Fruit fly (Drosophila melanogaster) whole organism, pupa: ENCODE data around the gene Naxd.

ENCODE experiments used
- CG10348 ChIP-seq: fragments of 200-800 bp; sonication (Bioruptor generic); IDR thresholded peaks from 2 replicates; pipeline ENCODE4 v1.3.6; 2022; ENCODE audit warnings: missing biosample characterization, missing genetic modification characterization
- CG12605 ChIP-seq: fragments of 200-800 bp; sonication (Bioruptor generic); IDR thresholded peaks from 2 replicates; pipeline ENCODE4 v1.3.6; 2022; ENCODE audit warnings: missing biosample characterization, missing genetic modification characterization
- CG13204 ChIP-seq: fragments of 200-800 bp; sonication (Bioruptor generic); optimal IDR thresholded peaks from 2 replicates; lab custom pipeline; 2018; ENCODE audit warnings: missing biosample characterization, mild to moderate bottlenecking, missing genetic modification characterization, moderate library complexity
- CG14655 ChIP-seq: fragments of 200-800 bp; sonication (Bioruptor generic); optimal IDR thresholded peaks from 3 replicates; lab custom pipeline; 2017; ENCODE audit warnings: mild to moderate bottlenecking, missing biosample characterization, missing genetic modification reagents, missing genetic modification characterization
- CG15710 ChIP-seq: fragments of 200-800 bp; sonication (Bioruptor generic); optimal IDR thresholded peaks from 2 replicates; lab custom pipeline; 2018; ENCODE audit warnings: missing biosample characterization, mild to moderate bottlenecking, missing genetic modification characterization, moderate library complexity
- CG17806 ChIP-seq: fragments of 200-800 bp; sonication (Bioruptor generic); optimal IDR thresholded peaks from 2 replicates; lab custom pipeline; 2018; ENCODE audit warnings: missing biosample characterization, mild to moderate bottlenecking, missing genetic modification characterization, moderate library complexity
- CG32121 ChIP-seq: fragments of 200-800 bp; sonication (Bioruptor generic); IDR thresholded peaks from 2 replicates; pipeline ENCODE4 v1.3.6; 2022; ENCODE audit warnings: missing biosample characterization, missing genetic modification characterization
- CG34367 ChIP-seq: fragments of 200-800 bp; sonication (Bioruptor generic); optimal IDR thresholded peaks from 2 replicates; lab custom pipeline; 2018; ENCODE audit warnings: missing biosample characterization, mild to moderate bottlenecking, missing genetic modification characterization
- CG4496 ChIP-seq: fragments of 200-800 bp; sonication (Bioruptor generic); IDR thresholded peaks from 3 replicates; pipeline ENCODE4 v1.3.6; 2022; ENCODE audit warnings: missing biosample characterization, missing genetic modification characterization
- CG8159 ChIP-seq: fragments of 200-800 bp; sonication (Bioruptor generic); optimal IDR thresholded peaks from 3 replicates; lab custom pipeline; 2018; ENCODE audit warnings: missing biosample characterization, mild to moderate bottlenecking, missing genetic modification characterization, moderate library complexity
- CG8301 ChIP-seq: fragments of 200-800 bp; sonication (Bioruptor generic); optimal IDR thresholded peaks from 2 replicates; lab custom pipeline; 2018; ENCODE audit warnings: missing biosample characterization, mild to moderate bottlenecking, missing genetic modification characterization
- CG9948 ChIP-seq: fragments of 200-800 bp; sonication (Bioruptor generic); optimal IDR thresholded peaks from 2 replicates; lab custom pipeline; 2018; ENCODE audit warnings: missing biosample characterization, mild to moderate bottlenecking, missing genetic modification characterization, moderate library complexity
- D1 ChIP-seq: fragments of 200-800 bp; sonication (Bioruptor generic); optimal IDR thresholded peaks from 2 replicates; lab custom pipeline; 2018; ENCODE audit warnings: missing biosample characterization, mild to moderate bottlenecking, missing genetic modification characterization, moderate library complexity
- EcR ChIP-seq: fragments of 200-800 bp; sonication (Bioruptor generic); optimal IDR thresholded peaks from 3 replicates; lab custom pipeline; 2019; ENCODE audit warnings: missing biosample characterization, missing genetic modification characterization, mild to moderate bottlenecking, moderate library complexity, missing genetic modification reagents
- Ets98B ChIP-seq: fragments of 200-800 bp; sonication (Bioruptor generic); IDR thresholded peaks from 2 replicates; pipeline ENCODE4 v1.3.6; 2022; ENCODE audit warnings: missing biosample characterization, missing genetic modification characterization
- Pif1A ChIP-seq: fragments of 200-800 bp; sonication (Bioruptor generic); optimal IDR thresholded peaks from 3 replicates; lab custom pipeline; 2016; ENCODE audit warnings: missing biosample characterization, missing genetic modification characterization
- Pif1B ChIP-seq: fragments of 200-800 bp; sonication (Bioruptor generic); optimal IDR thresholded peaks from 3 replicates; lab custom pipeline; 2016; ENCODE audit warnings: missing biosample characterization, missing genetic modification characterization
- Snoo ChIP-seq: fragments of 200-800 bp; sonication (Bioruptor generic); optimal IDR thresholded peaks from 3 replicates; lab custom pipeline; 2017; ENCODE audit warnings: missing biosample characterization, mild to moderate bottlenecking, missing genetic modification characterization, inconsistent platforms
- fd96Ca ChIP-seq: fragments of 200-800 bp; sonication (Bioruptor generic); IDR thresholded peaks from 3 replicates; pipeline ENCODE4 v1.3.6; 2022; ENCODE audit warnings: missing biosample characterization, missing genetic modification characterization
- gl ChIP-seq: fragments of 200-800 bp; sonication (Bioruptor generic); optimal IDR thresholded peaks from 2 replicates; lab custom pipeline; 2018; ENCODE audit warnings: missing biosample characterization, mild to moderate bottlenecking, missing genetic modification characterization
- rn ChIP-seq: fragments of 200-800 bp; sonication (Bioruptor generic); IDR thresholded peaks from 2 replicates; pipeline ENCODE4 v1.3.6; 2022; ENCODE audit warnings: missing biosample characterization, missing genetic modification characterization

The Naxd gene

dm6 chr3L:19078444-19078843, 19.1 kb downstream of the Naxd start:
- TF ChIP-seq CG8301 (tag; lab: Kevin White, UChicago) (peak; percentile 61), CG4496 (GFP tag; lab: Robert Waterston, UW) (peak; percentile 69), CG9948 (tag; lab: Kevin White, UChicago) (peak; percentile 37), CG34367 (tag; lab: Kevin White, UChicago) (peak; percentile 18), CG12605 (GFP tag; lab: Robert Waterston, UW) (peak; percentile 31), EcR (GFP tag; lab: Kevin White, UChicago) (no peak), rn (GFP tag; lab: Robert Waterston, UW) (no peak), gl (tag; lab: Kevin White, UChicago) (no peak), CG32121 (GFP tag; lab: Robert Waterston, UW) (peak; percentile 46), CG14655 (GFP tag; lab: Kevin White, UChicago) (peak; percentile 66), Pif1A (GFP tag; lab: Kevin White, UChicago) (no peak), fd96Ca (GFP tag; lab: Robert Waterston, UW) (no peak), Snoo (tag; lab: Kevin White, UChicago) (no peak), CG17806 (tag; lab: Kevin White, UChicago) (peak; percentile 31), CG8159 (tag; lab: Kevin White, UChicago) (peak; percentile 32), D1 (no peak), CG13204 (no peak), Ets98B (GFP tag; lab: Robert Waterston, UW) (peak; percentile 36), CG10348 (GFP tag; lab: Robert Waterston, UW) (no peak), CG15710 (tag; lab: Kevin White, UChicago) (peak; percentile 1), Pif1B (GFP tag; lab: Kevin White, UChicago) (no peak)

- TF ChIP-seq CG4496 (GFP tag; lab: Robert Waterston, UW) (no peak), CG14655 (GFP tag; lab: Kevin White, UChicago) (peak; percentile 12)
Measured at dm6 chr3L:19075976-19076375, 21.5 kb downstream of the Naxd start.

- no peak for TF ChIP-seq CG17806 (tag; lab: Kevin White, UChicago)
- TF ChIP-seq CG32121 (GFP tag; lab: Robert Waterston, UW) = peak; percentile 23; the same call in 1 of the 2 replicates
- TF ChIP-seq EcR (GFP tag; lab: Kevin White, UChicago) = peak; percentile 0
- peak; percentile 30; the same call in 1 of the 3 replicates for TF ChIP-seq CG4496 (GFP tag; lab: Robert Waterston, UW)
- TF ChIP-seq CG34367 (tag; lab: Kevin White, UChicago) = no peak
- TF ChIP-seq, all 21 proteins: peak for 3
Measured at dm6 chr3L:19074673-19075402, 22.7 kb downstream of the Naxd start.

- TF ChIP-seq CG12605 (GFP tag; lab: Robert Waterston, UW) (no peak), CG17806 (tag; lab: Kevin White, UChicago) (no peak), Pif1B (GFP tag; lab: Kevin White, UChicago) (no peak), CG32121 (GFP tag; lab: Robert Waterston, UW) (no peak), CG8301 (tag; lab: Kevin White, UChicago) (no peak), CG13204 (no peak), CG8159 (tag; lab: Kevin White, UChicago) (no peak), rn (GFP tag; lab: Robert Waterston, UW) (no peak), gl (tag; lab: Kevin White, UChicago) (no peak)
Measured at dm6 chr3L:19073909-19074239, 23.6 kb downstream of the Naxd start.

- TF ChIP-seq CG4496 (GFP tag; lab: Robert Waterston, UW) (0 out of 3 replicates have a peak, but pooled peaks have one; percentile 31), fd96Ca (GFP tag; lab: Robert Waterston, UW) (no peak), EcR (GFP tag; lab: Kevin White, UChicago) (peak; percentile 86), Ets98B (GFP tag; lab: Robert Waterston, UW) (peak; percentile 38; the same call in 1 of the 2 replicates), CG12605 (GFP tag; lab: Robert Waterston, UW) (0 out of 2 replicates have a peak, but pooled peaks have one; percentile 14), Pif1B (GFP tag; lab: Kevin White, UChicago) (no peak), CG14655 (GFP tag; lab: Kevin White, UChicago) (no peak)
Measured at dm6 chr3L:19073029-19073908, 24.2 kb downstream of the Naxd start.

- TF ChIP-seq EcR (GFP tag; lab: Kevin White, UChicago) = peak; percentile 53
- peak; percentile 51; the same call in 1 of the 3 replicates for TF ChIP-seq fd96Ca (GFP tag; lab: Robert Waterston, UW)
- peak; percentile 44 for TF ChIP-seq Snoo (tag; lab: Kevin White, UChicago)
- TF ChIP-seq rn (GFP tag; lab: Robert Waterston, UW) = no peak
- TF ChIP-seq CG15710 (tag; lab: Kevin White, UChicago) = peak; percentile 72
- TF ChIP-seq D1 = peak; percentile 9
- peak; percentile 66; the same call in 1 of the 2 replicates for TF ChIP-seq Ets98B (GFP tag; lab: Robert Waterston, UW)
- TF ChIP-seq CG34367 (tag; lab: Kevin White, UChicago) = peak; percentile 77
- no peak for TF ChIP-seq CG10348 (GFP tag; lab: Robert Waterston, UW)
- peak; percentile 78 for TF ChIP-seq CG14655 (GFP tag; lab: Kevin White, UChicago)
- peak; percentile 68 for TF ChIP-seq CG32121 (GFP tag; lab: Robert Waterston, UW)
- TF ChIP-seq CG4496 (GFP tag; lab: Robert Waterston, UW) = peak; percentile 80
- peak; percentile 83 for TF ChIP-seq Pif1A (GFP tag; lab: Kevin White, UChicago)
- peak; percentile 57 for TF ChIP-seq CG17806 (tag; lab: Kevin White, UChicago)
- peak; percentile 86 for TF ChIP-seq CG12605 (GFP tag; lab: Robert Waterston, UW)
- peak; percentile 84 for TF ChIP-seq CG8159 (tag; lab: Kevin White, UChicago)
- TF ChIP-seq CG8301 (tag; lab: Kevin White, UChicago) = peak; percentile 75
- TF ChIP-seq Pif1B (GFP tag; lab: Kevin White, UChicago) = peak; percentile 81
- TF ChIP-seq CG9948 (tag; lab: Kevin White, UChicago) = no peak
- peak; percentile 47 for TF ChIP-seq gl (tag; lab: Kevin White, UChicago)
- peak; percentile 80 for TF ChIP-seq CG13204
Measured at dm6 chr3L:19072177-19072603, 25.3 kb downstream of the Naxd start.
